Worm (Caenorhabditis elegans): ENCODE results near the gene cyp-34A5.

Gene cyp-34A5

ce11 chrV:3941860-3942259, 15.6 kb downstream of the cyp-34A5 start, which contains the start of gene cyp-35B2:
cyp-35B2 (plus strand) TSS chrV:3942160.
- no peak for TF ChIP-seq unc-39 (tag; optimal IDR thresholded peaks at IDR 0.05)
- TF ChIP-seq mls-2 (tag; optimal IDR thresholded peaks at IDR 0.05): no peak
- no peak for TF ChIP-seq cnd-1 (tag; optimal IDR thresholded peaks at IDR 0.05)
- TF ChIP-seq ham-2 (GFP tag; optimal IDR thresholded peaks at IDR 0.05): no peak
- TF ChIP-seq unc-120 (tag; optimal IDR thresholded peaks at IDR 0.05; ENCODE audit: poor library complexity, severe bottlenecking): no peak
- TF ChIP-seq flh-1 (GFP tag; optimal IDR thresholded peaks at IDR 0.05): no peak
- TF ChIP-seq blmp-1 (tag; optimal IDR thresholded peaks at IDR 0.05): no peak
- TF ChIP-seq nhr-76 (tag; optimal IDR thresholded peaks at IDR 0.05): no peak
- TF ChIP-seq unc-62 (GFP tag; optimal IDR thresholded peaks at IDR 0.05): no peak
- no peak for TF ChIP-seq sptf-1 (tag; optimal IDR thresholded peaks at IDR 0.05)
- no peak for TF ChIP-seq snpc-4 (tag; optimal IDR thresholded peaks at IDR 0.05)
- no peak for TF ChIP-seq ceh-39 (tag; optimal IDR thresholded peaks at IDR 0.05)
- no peak for TF ChIP-seq elt-1 (tag; optimal IDR thresholded peaks at IDR 0.05; ENCODE audit: borderline replicate concordance, insufficient read depth)

ce11 chrV:3938789-3939188, 18.7 kb downstream of the cyp-34A5 start, which contains the start of gene cyp-35B1:
cyp-35B1 (plus strand) TSS chrV:3939032.
- TF ChIP-seq sptf-1 (tag; optimal IDR thresholded peaks at IDR 0.05): no peak
- no peak for TF ChIP-seq flh-1 (GFP tag; optimal IDR thresholded peaks at IDR 0.05)
- no peak for TF ChIP-seq nhr-76 (tag; optimal IDR thresholded peaks at IDR 0.05)
- no peak for TF ChIP-seq unc-62 (GFP tag; optimal IDR thresholded peaks at IDR 0.05)
- no peak for TF ChIP-seq blmp-1 (tag; optimal IDR thresholded peaks at IDR 0.05)
- TF ChIP-seq snpc-4 (tag; optimal IDR thresholded peaks at IDR 0.05): no peak
- TF ChIP-seq nhr-12 (tag; optimal IDR thresholded peaks at IDR 0.05): no peak
- no peak for TF ChIP-seq lin-13 (tag; optimal IDR thresholded peaks at IDR 0.05)
- TF ChIP-seq ztf-11 (tag; optimal IDR thresholded peaks at IDR 0.05): no peak
- TF ChIP-seq nhr-2 (tag; optimal IDR thresholded peaks at IDR 0.05): no peak

- TF ChIP-seq lsy-2 (tag; optimal IDR thresholded peaks at IDR 0.05) (no peak), blmp-1 (tag; optimal IDR thresholded peaks at IDR 0.05) (no peak), bed-3 (GFP tag; optimal IDR thresholded peaks at IDR 0.05) (no peak), lin-32 (GFP tag; optimal IDR thresholded peaks at IDR 0.05) (no peak), unc-62 (GFP tag; optimal IDR thresholded peaks at IDR 0.05) (no peak), zip-8 (tag; optimal IDR thresholded peaks at IDR 0.05) (no peak), mls-2 (tag; optimal IDR thresholded peaks at IDR 0.05) (no peak), nhr-76 (tag; optimal IDR thresholded peaks at IDR 0.05) (no peak), ztf-11 (tag; optimal IDR thresholded peaks at IDR 0.05) (no peak), lin-13 (tag; optimal IDR thresholded peaks at IDR 0.05) (no peak), ceh-83 (GFP tag; optimal IDR thresholded peaks at IDR 0.05) (no peak), nhr-2 (tag; optimal IDR thresholded peaks at IDR 0.05) (no peak), elt-1 (tag; optimal IDR thresholded peaks at IDR 0.05; ENCODE audit: borderline replicate concordance, insufficient read depth) (no peak), unc-39 (tag; optimal IDR thresholded peaks at IDR 0.05) (no peak), nhr-12 (tag; optimal IDR thresholded peaks at IDR 0.05) (no peak), mep-1 (tag; optimal IDR thresholded peaks at IDR 0.05) (no peak), nhr-237 (tag; optimal IDR thresholded peaks at IDR 0.05) (no peak), M03D4.4 (tag; optimal IDR thresholded peaks at IDR 0.05) (no peak)
Observed at ce11 chrV:3935892-3936478, 21.5 kb downstream of the cyp-34A5 start, which contains the start of gene cyp-35A5. cyp-35A5 (plus strand) TSS chrV:3936326.

- TF ChIP-seq unc-120 (tag; optimal IDR thresholded peaks at IDR 0.05; ENCODE audit: poor library complexity, severe bottlenecking): no peak
- TF ChIP-seq elt-3 (tag; optimal IDR thresholded peaks at IDR 0.05): no peak
- TF ChIP-seq ceh-43 (GFP tag; optimal IDR thresholded peaks at IDR 0.05): no peak
- no peak for TF ChIP-seq cnd-1 (tag; optimal IDR thresholded peaks at IDR 0.05)
- no peak for TF ChIP-seq pha-4 (tag; optimal IDR thresholded peaks at IDR 0.05)
- TF ChIP-seq sem-2 (GFP tag; optimal IDR thresholded peaks at IDR 0.05): no peak
- TF ChIP-seq mls-2 (tag; optimal IDR thresholded peaks at IDR 0.05): no peak
- no peak for TF ChIP-seq lin-13 (tag; optimal IDR thresholded peaks at IDR 0.05)
- no peak for TF ChIP-seq zip-8 (tag; optimal IDR thresholded peaks at IDR 0.05)
- TF ChIP-seq nhr-237 (tag; optimal IDR thresholded peaks at IDR 0.05): no peak
- no peak for TF ChIP-seq sptf-1 (tag; optimal IDR thresholded peaks at IDR 0.05)
- no peak for TF ChIP-seq tbx-8 (GFP tag; optimal IDR thresholded peaks at IDR 0.05)
- no peak for TF ChIP-seq drap-1 (GFP tag; optimal IDR thresholded peaks at IDR 0.05)
- TF ChIP-seq nhr-12 (tag; optimal IDR thresholded peaks at IDR 0.05): no peak
- no peak for TF ChIP-seq ham-2 (GFP tag; optimal IDR thresholded peaks at IDR 0.05)
Observed at ce11 chrV:3931326-3931725, 26.2 kb downstream of the cyp-34A5 start, which contains the start of gene srx-63. srx-63 (plus strand) TSS chrV:3931626.

All from whole organism, mixed stage, embryonic.